Worm (Caenorhabditis elegans) whole organism, L4 larva: ENCODE measurements around the gene otpl-4.

Experiments used
- F26F4.8 ChIP-seq: fragments of 200-800 bp; sonication (Bioruptor generic); conservative IDR thresholded peaks from 2 replicates; pipeline ENCODE4 v1.3.6; 2022; ENCODE audit warnings: missing genetic modification characterization, missing compliant biosample characterization
- F44E2.7 ChIP-seq: fragments of 200-800 bp; sonication (Bioruptor generic); IDR thresholded peaks from 2 replicates; pipeline ENCODE4 v2.1.2; 2022; ENCODE audit warnings: missing genetic modification characterization, missing compliant biosample characterization
- T20F7.1 ChIP-seq: fragments of 200-800 bp; sonication (Bioruptor generic); optimal IDR thresholded peaks from 2 replicates; lab custom pipeline; 2018; ENCODE audit warnings: mild to moderate bottlenecking, missing genetic modification characterization, missing compliant biosample characterization
- aha-1 ChIP-seq: fragments of 150-350 bp; peaks from one replicate; lab custom pipeline; 2014; ENCODE audit warnings: missing biosample characterization, missing genetic modification characterization
- aly-2 ChIP-seq: sonication (generic microtip); optimal IDR thresholded peaks from 2 replicates; lab custom pipeline; 2018; ENCODE audit warnings: missing biosample characterization, missing genetic modification characterization
- ceh-20 ChIP-seq: fragments of 200-800 bp; sonication (Bioruptor generic); IDR thresholded peaks from 2 replicates; pipeline ENCODE4 v1.3.6; 2022; ENCODE audit warnings: missing genetic modification reagents, missing genetic modification characterization, missing compliant biosample characterization
- ceh-28 ChIP-seq: fragments of 150-350 bp; optimal IDR thresholded peaks from 2 replicates; lab custom pipeline; 2014; ENCODE audit warnings: missing biosample characterization, missing genetic modification reagents, missing genetic modification characterization
- ceh-44 ChIP-seq: fragments of 200-800 bp; sonication (Bioruptor generic); IDR thresholded peaks from 2 replicates; pipeline ENCODE4 v1.3.6; 2022; ENCODE audit warnings: missing genetic modification reagents, missing genetic modification characterization, missing compliant biosample characterization
- ces-1 ChIP-seq: fragments of 150-350 bp; sonication (generic microtip); optimal IDR thresholded peaks from 4 replicates; lab custom pipeline; 2014; ENCODE audit warnings: missing biosample characterization, missing genetic modification reagents, missing genetic modification characterization
- cey-2 ChIP-seq: sonication (generic microtip); optimal IDR thresholded peaks from 3 replicates; lab custom pipeline; 2017; ENCODE audit warnings: missing genetic modification characterization, mild to moderate bottlenecking, missing compliant biosample characterization, antibody characterized with exemption, borderline replicate concordance; ENCODE audit not compliant: insufficient read depth
- ctbp-1 ChIP-seq: fragments of 200-800 bp; sonication (Bioruptor generic); IDR thresholded peaks from 2 replicates; pipeline ENCODE4 v1.3.6; 2022; ENCODE audit warnings: missing genetic modification reagents, missing genetic modification characterization, missing compliant biosample characterization
- daf-12 ChIP-seq: fragments of 150-350 bp; optimal IDR thresholded peaks from 2 replicates; lab custom pipeline; 2014; ENCODE audit warnings: missing biosample characterization, missing genetic modification reagents, missing genetic modification characterization
- daf-16 ChIP-seq, 3 experiments: sonication (generic microtip); optimal IDR thresholded peaks; 2 replicates each; lab custom pipeline; 2016 to 2017; ENCODE audit warnings: missing genetic modification characterization in 3 of 3, missing genetic modification reagents in 3 of 3, mild to moderate bottlenecking in 2 of 3, missing compliant biosample characterization in 2 of 3, missing biosample characterization in 1 of 3, moderate library complexity in 1 of 3
- daf-19 ChIP-seq: fragments of 200-800 bp; sonication (Bioruptor generic); conservative IDR thresholded peaks from 2 replicates; pipeline ENCODE4 v1.3.6; 2022; ENCODE audit warnings: missing genetic modification characterization, missing compliant biosample characterization
- daf-8 ChIP-seq: fragments of 200-800 bp; sonication (Bioruptor generic); IDR thresholded peaks from 2 replicates; pipeline ENCODE4 v1.3.6; 2022; ENCODE audit warnings: missing genetic modification characterization, missing compliant biosample characterization
- dmd-8 ChIP-seq: fragments of 200-800 bp; sonication (Bioruptor generic); IDR thresholded peaks from 2 replicates; pipeline ENCODE4 v1.3.6; 2022; ENCODE audit warnings: missing genetic modification characterization, missing compliant biosample characterization
- duxl-1 ChIP-seq: sonication (generic microtip); optimal IDR thresholded peaks from 2 replicates; lab custom pipeline; 2016; ENCODE audit warnings: mild to moderate bottlenecking, missing genetic modification characterization, moderate library complexity, missing compliant biosample characterization; ENCODE audit not compliant: poor library complexity
- dve-1 ChIP-seq: sonication (generic microtip); optimal IDR thresholded peaks from 2 replicates; lab custom pipeline; 2017; ENCODE audit warnings: antibody characterized with exemption, mild to moderate bottlenecking, missing genetic modification characterization, missing compliant biosample characterization; ENCODE audit not compliant: insufficient read depth
- egl-43 ChIP-seq: fragments of 200-800 bp; sonication (Bioruptor generic); IDR thresholded peaks from 2 replicates; pipeline ENCODE4 v1.3.6; 2022; ENCODE audit warnings: missing genetic modification reagents, missing genetic modification characterization, missing compliant biosample characterization
- gei-8 ChIP-seq: fragments of 200-800 bp; sonication (Bioruptor generic); optimal IDR thresholded peaks from 2 replicates; lab custom pipeline; 2018; ENCODE audit warnings: mild to moderate bottlenecking, missing genetic modification characterization, missing compliant biosample characterization
- jun-1 ChIP-seq: fragments of 150-350 bp; optimal IDR thresholded peaks from 2 replicates; lab custom pipeline; 2014; ENCODE audit warnings: missing biosample characterization, missing genetic modification reagents, missing genetic modification characterization
- lim-7 ChIP-seq: fragments of 200-800 bp; sonication (Bioruptor generic); IDR thresholded peaks from 2 replicates; pipeline ENCODE4 v1.3.6; 2022; ENCODE audit warnings: missing genetic modification characterization, missing compliant biosample characterization
- lin-1 ChIP-seq: fragments of 200-800 bp; sonication (Bioruptor generic); IDR thresholded peaks from 2 replicates; pipeline ENCODE4 v1.3.6; 2022; ENCODE audit warnings: missing genetic modification reagents, missing genetic modification characterization, missing compliant biosample characterization
- lin-38 ChIP-seq: fragments of 200-800 bp; sonication (Bioruptor generic); IDR thresholded peaks from 2 replicates; pipeline ENCODE4 v1.3.6; 2022; ENCODE audit warnings: missing genetic modification reagents, missing genetic modification characterization, missing compliant biosample characterization
- lsy-2 ChIP-seq, 2 experiments: fragments of 150-350 bp in 1 of 2; sonication (generic microtip) in 1 of 2; optimal IDR thresholded peaks; 2 replicates each; lab custom pipeline; 2014 to 2017; ENCODE audit warnings: missing biosample characterization in 2 of 2, missing genetic modification characterization in 2 of 2
- madf-9 ChIP-seq: fragments of 200-800 bp; sonication (Bioruptor generic); conservative IDR thresholded peaks from 2 replicates; pipeline ENCODE4 v1.3.6; 2022; ENCODE audit warnings: missing genetic modification reagents, missing genetic modification characterization, missing compliant biosample characterization
- mdl-1 ChIP-seq, 2 experiments: fragments of 150-350 bp in 1 of 2; sonication (generic microtip) in 1 of 2; optimal IDR thresholded peaks; 2 replicates each; lab custom pipeline; 2014 to 2017; ENCODE audit warnings: missing biosample characterization in 2 of 2, missing genetic modification characterization in 2 of 2
- mep-1 ChIP-seq: fragments of 150-350 bp; sonication (generic microtip); optimal IDR thresholded peaks from 3 replicates; lab custom pipeline; 2014; ENCODE audit warnings: missing biosample characterization, missing genetic modification characterization
- mes-2 ChIP-seq: sonication (generic microtip); optimal IDR thresholded peaks from 2 replicates; lab custom pipeline; 2016; ENCODE audit warnings: missing genotype, mild to moderate bottlenecking, missing genetic modification characterization, missing compliant biosample characterization; ENCODE audit not compliant: poor library complexity, severe bottlenecking
- nhr-111 ChIP-seq: fragments of 200-800 bp; sonication (Bioruptor generic); optimal IDR thresholded peaks from 2 replicates; lab custom pipeline; 2018; ENCODE audit warnings: mild to moderate bottlenecking, missing genetic modification characterization, missing compliant biosample characterization
- nhr-237 ChIP-seq: sonication (generic microtip); optimal IDR thresholded peaks from 2 replicates; lab custom pipeline; 2017; ENCODE audit warnings: missing biosample characterization, missing genetic modification characterization
- nhr-41 ChIP-seq: fragments of 200-800 bp; sonication (Bioruptor generic); IDR thresholded peaks from 2 replicates; pipeline ENCODE4 v1.3.6; 2022; ENCODE audit warnings: missing genetic modification reagents, missing genetic modification characterization, missing compliant biosample characterization
- nhr-42 ChIP-seq: fragments of 200-800 bp; sonication (Bioruptor generic); IDR thresholded peaks from 2 replicates; pipeline ENCODE4 v1.3.6; 2022; ENCODE audit warnings: missing genetic modification characterization, missing compliant biosample characterization
- nhr-77 ChIP-seq: fragments of 150-350 bp; optimal IDR thresholded peaks from 2 replicates; lab custom pipeline; 2014; ENCODE audit warnings: missing biosample characterization, missing genetic modification characterization
- pqm-1 ChIP-seq: sonication (generic microtip); optimal IDR thresholded peaks from 2 replicates; lab custom pipeline; 2017; ENCODE audit warnings: missing biosample characterization, missing genetic modification characterization
- rbr-2 ChIP-seq: sonication (generic microtip); optimal IDR thresholded peaks from 2 replicates; lab custom pipeline; 2016; ENCODE audit warnings: missing genotype, missing genetic modification characterization, missing compliant biosample characterization
- sdz-12 ChIP-seq: fragments of 200-800 bp; sonication (Bioruptor generic); optimal IDR thresholded peaks from 2 replicates; lab custom pipeline; 2018; ENCODE audit warnings: mild to moderate bottlenecking, missing genetic modification characterization, missing compliant biosample characterization
- set-16 ChIP-seq: fragments of 200-800 bp; sonication (Bioruptor generic); IDR thresholded peaks from 2 replicates; pipeline ENCODE4 v1.3.6; 2022; ENCODE audit warnings: missing genetic modification reagents, missing genetic modification characterization, missing compliant biosample characterization
- snpc-1.2 ChIP-seq: fragments of 200-800 bp; sonication (Bioruptor generic); IDR thresholded peaks from 2 replicates; pipeline ENCODE4 v1.3.6; 2022; ENCODE audit warnings: missing genetic modification reagents, missing genetic modification characterization, missing compliant biosample characterization
- snpc-4 ChIP-seq: fragments of 150-350 bp; optimal IDR thresholded peaks from 2 replicates; lab custom pipeline; 2014; ENCODE audit warnings: missing biosample characterization, missing genetic modification characterization
- spr-3 ChIP-seq: fragments of 200-800 bp; sonication (Bioruptor generic); optimal IDR thresholded peaks from 2 replicates; lab custom pipeline; 2018; ENCODE audit warnings: mild to moderate bottlenecking, missing genetic modification characterization, missing compliant biosample characterization
- tag-97 ChIP-seq: fragments of 200-800 bp; sonication (Bioruptor generic); IDR thresholded peaks from 2 replicates; pipeline ENCODE4 v1.3.6; 2022; ENCODE audit warnings: missing genetic modification characterization, missing compliant biosample characterization
- unc-130 ChIP-seq: sonication (generic microtip); optimal IDR thresholded peaks from 2 replicates; lab custom pipeline; 2016; ENCODE audit warnings: missing genetic modification reagents, missing genetic modification characterization, missing compliant biosample characterization
- unc-39 ChIP-seq: sonication (generic microtip); optimal IDR thresholded peaks from 2 replicates; lab custom pipeline; 2017; ENCODE audit warnings: missing biosample characterization, missing genetic modification characterization
- vab-7 ChIP-seq: fragments of 200-800 bp; sonication (Bioruptor generic); IDR thresholded peaks from 2 replicates; pipeline ENCODE4 v1.3.6; 2022; ENCODE audit warnings: missing genetic modification reagents, missing genetic modification characterization, missing compliant biosample characterization
- zag-1 ChIP-seq: fragments of 150-350 bp; optimal IDR thresholded peaks from 2 replicates; lab custom pipeline; 2014; ENCODE audit warnings: missing biosample characterization, missing genetic modification characterization
- zfp-3 ChIP-seq: fragments of 200-800 bp; sonication (Bioruptor generic); conservative IDR thresholded peaks from 2 replicates; pipeline ENCODE4 v1.3.6; 2022; ENCODE audit warnings: missing genetic modification reagents, missing genetic modification characterization, missing compliant biosample characterization
- zip-11 ChIP-seq: fragments of 200-800 bp; sonication (Bioruptor generic); IDR thresholded peaks from 2 replicates; pipeline ENCODE4 v1.3.6; 2022; ENCODE audit warnings: missing genetic modification characterization, missing compliant biosample characterization
- zip-2 ChIP-seq: fragments of 150-350 bp; optimal IDR thresholded peaks from 2 replicates; lab custom pipeline; 2014; ENCODE audit warnings: missing biosample characterization, missing genetic modification characterization

Gene otpl-4

ce11 chrV:8495106-8495505 lies 42.0 kb upstream of the otpl-4 start (continued):
- TF ChIP-seq lin-38 (GFP tag; lab: Robert Waterston, UW) (peak; percentile 48), vab-7 (peak; percentile 64), mep-1 (tag; lab: Kevin White, UChicago) (no peak), ces-1 (GFP tag; lab: Kevin White, UChicago) (no peak), ceh-28 (tag; lab: Kevin White, UChicago) (no peak), set-16 (GFP tag; lab: Robert Waterston, UW) (no peak), spr-3 (GFP tag; lab: Kevin White, UChicago) (no peak), rbr-2 (no peak), aly-2 (tag; lab: Kevin White, UChicago) (no peak), nhr-237 (tag; lab: Kevin White, UChicago) (no peak), dve-1 (tag; lab: Kevin White, UChicago) (no peak), egl-43 (peak; percentile 63; the same call in 1 of the 2 replicates), T20F7.1 (GFP tag; lab: Kevin White, UChicago) (no peak), madf-9 (GFP tag; lab: Robert Waterston, UW) (no peak), sdz-12 (GFP tag; lab: Kevin White, UChicago) (no peak), duxl-1 (tag; lab: Kevin White, UChicago) (no peak), daf-19 (0 out of 2 replicates have a peak, but pooled peaks have one; percentile 57), F26F4.8 (peak; percentile 72; the same call in 1 of the 2 replicates), nhr-41 (GFP tag; lab: Robert Waterston, UW) (0 out of 2 replicates have a peak, but pooled peaks have one; percentile 45), unc-39 (tag; lab: Kevin White, UChicago) (no peak), jun-1 (tag; lab: Kevin White, UChicago) (no peak), snpc-1.2 (GFP tag; lab: Robert Waterston, UW) (peak; percentile 35; the same call in 1 of the 2 replicates), daf-8 (no peak), nhr-111 (GFP tag; lab: Kevin White, UChicago) (no peak), zfp-3 (no peak), pqm-1 (tag; lab: Kevin White, UChicago) (no peak), daf-12 (tag; lab: Kevin White, UChicago) (no peak), aha-1 (tag; lab: Kevin White, UChicago) (no peak)
- TF ChIP-seq, all 104 proteins: peak for 14

- TF ChIP-seq ctbp-1 = peak; percentile 72
- peak; percentile 38 for TF ChIP-seq gei-8 (GFP tag; lab: Kevin White, UChicago)
- TF ChIP-seq F44E2.7 (GFP tag; lab: Robert Waterston, UW) = 0 out of 2 replicates have a peak, but pooled peaks have one; percentile 20
- TF ChIP-seq tag-97 (GFP tag; lab: Robert Waterston, UW) = no peak
- peak; percentile 7 for TF ChIP-seq spr-3 (GFP tag; lab: Kevin White, UChicago)
- TF ChIP-seq dmd-8 (GFP tag; lab: Robert Waterston, UW) = 0 out of 2 replicates have a peak, but pooled peaks have one; percentile 62
- peak in 1 of 2 experiments; percentile 55 for TF ChIP-seq daf-16 (GFP tag; optimal IDR thresholded peaks at IDR 0.05; lab: Kevin White, UChicago)
- peak; percentile 66 for TF ChIP-seq daf-16 (tag; optimal IDR thresholded peaks at IDR 0.05; lab: Kevin White, UChicago)
- TF ChIP-seq nhr-42 (GFP tag; lab: Robert Waterston, UW) = peak; percentile 61; the same call in 1 of the 2 replicates
- 0 out of 2 replicates have a peak, but pooled peaks have one; percentile 41 for TF ChIP-seq F26F4.8
- TF ChIP-seq snpc-4 (tag; lab: Kevin White, UChicago) = peak; percentile 9
- 0 out of 2 replicates have a peak, but pooled peaks have one; percentile 11 for TF ChIP-seq lin-1 (GFP tag; lab: Robert Waterston, UW)
- TF ChIP-seq aha-1 (tag; lab: Kevin White, UChicago) = no peak
- no peak for TF ChIP-seq zip-11
- TF ChIP-seq T20F7.1 (GFP tag; lab: Kevin White, UChicago) = no peak
- TF ChIP-seq ceh-20 = no peak
- peak; percentile 69 for TF ChIP-seq lim-7 (GFP tag; lab: Robert Waterston, UW)
- no peak for TF ChIP-seq unc-39 (tag; lab: Kevin White, UChicago)
- peak; percentile 83 for TF ChIP-seq egl-43
- no peak for TF ChIP-seq nhr-237 (tag; lab: Kevin White, UChicago)
- no peak for TF ChIP-seq nhr-77 (tag; lab: Kevin White, UChicago)
- TF ChIP-seq lsy-2 (tag; optimal IDR thresholded peaks at IDR 0.05; lab: Kevin White, UChicago) = no peak
- no peak for TF ChIP-seq cey-2 (tag; lab: Kevin White, UChicago)
- TF ChIP-seq ceh-44 = no peak; the same call in 1 of the 2 replicates
- peak; percentile 36 for TF ChIP-seq unc-130 (GFP tag; lab: Kevin White, UChicago)
- no peak for TF ChIP-seq zag-1 (tag; lab: Kevin White, UChicago)
- TF ChIP-seq mdl-1 (tag; optimal IDR thresholded peaks at IDR 0.05; lab: Kevin White, UChicago) = no peak
- TF ChIP-seq mes-2 (tag; lab: Kevin White, UChicago) = peak; percentile 58
- no peak for TF ChIP-seq zip-2 (tag; lab: Kevin White, UChicago)
These were observed 41.2 kb upstream of the otpl-4 start for ce11 chrV:8495965-8496364.
